Worm (Caenorhabditis elegans): ENCODE data around the gene Y73B3B.3.
A peak's percentile ranks its signal among the peaks of the same experiment; 100 is the strongest.
"Not testable (repeated sequence)": the region's sequence is repeated elsewhere in the genome, so short reads cannot be mapped to it uniquely, and the experiment has no call there.

Gene Y73B3B.3

DNA sequence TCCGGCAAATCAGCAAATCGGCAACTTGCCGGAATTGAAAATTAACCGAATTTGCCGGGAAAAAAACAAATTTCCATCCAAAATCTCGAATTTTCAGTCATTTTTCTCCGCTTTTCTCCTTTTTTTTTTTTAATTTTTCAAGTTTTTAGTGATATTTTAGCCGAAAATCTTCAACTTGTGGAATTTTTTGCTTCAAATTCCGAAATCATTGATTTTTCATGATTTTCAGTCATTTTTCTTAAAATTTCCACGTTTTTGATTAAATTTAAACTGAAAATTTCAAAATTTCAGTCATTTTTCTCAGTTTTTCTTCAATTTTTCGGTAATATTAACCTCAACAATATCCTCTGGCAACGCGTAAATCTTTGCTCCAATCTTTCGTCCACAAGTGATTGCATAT is at the start of gene Y73B3B.3:
Y73B3B.3 (plus strand) TSS at position 301 of the 400 bp plus-strand sequence.
- not testable (repeated sequence) for TF ChIP-seq nhr-77, nhr-25, nhr-11 (tag; optimal IDR thresholded peaks at IDR 0.05)

DNA sequence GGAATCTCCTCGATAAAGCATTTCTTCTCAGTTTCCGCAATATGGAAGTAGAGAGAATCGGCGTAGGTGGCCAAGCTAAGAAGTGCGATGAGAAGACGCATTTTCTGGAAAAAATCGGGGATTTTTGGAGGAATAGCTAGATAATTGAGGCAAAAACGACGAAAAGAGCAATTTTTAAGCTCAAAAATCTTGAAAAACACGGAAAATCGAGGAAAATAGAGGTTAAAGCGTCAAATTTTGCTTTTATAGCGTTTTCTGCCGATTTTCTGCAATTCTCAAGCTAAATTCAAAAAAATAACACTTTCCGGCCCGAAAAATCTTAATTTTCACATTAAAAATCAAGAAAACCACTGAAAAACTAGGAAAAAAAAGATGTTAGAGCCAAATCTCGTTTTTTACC is 46.8 kb upstream of the Y73B3B.3 start, which contains the start of gene tmed-12:
tmed-12 (minus strand) TSS at position 101 of the 400 bp plus-strand sequence.
- not testable (repeated sequence) for TF ChIP-seq ceh-16, fkh-2, mdl-1 (tag; optimal IDR thresholded peaks at IDR 0.05)

DNA sequence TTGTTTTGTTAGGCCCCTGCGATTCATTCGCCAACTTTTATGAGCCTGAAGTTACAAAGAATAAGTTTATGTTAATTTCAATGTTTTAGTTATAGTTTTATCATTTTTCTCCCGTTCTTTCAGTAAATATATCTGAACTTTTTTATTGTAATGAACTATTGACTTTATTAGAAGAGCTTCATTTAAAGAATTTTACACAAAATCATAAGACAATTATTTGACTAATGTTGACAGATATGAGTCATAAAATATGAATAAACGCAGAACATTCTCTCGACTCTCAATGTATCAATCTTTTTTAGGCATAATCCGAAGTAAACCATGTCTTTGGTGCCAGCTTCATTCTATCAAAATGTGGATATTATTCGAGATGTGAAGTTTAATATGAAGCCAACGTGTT is 32.7 kb upstream of the Y73B3B.3 start, which contains the start of the genes T08D2.5 and T08D2.4:
T08D2.5 (plus strand) TSS at position 301 of the 400 bp plus-strand sequence.
T08D2.4 (plus strand) TSS at position 322 of the 400 bp plus-strand sequence.
- no peak for TF ChIP-seq nhr-28 (tag; optimal IDR thresholded peaks at IDR 0.05)

DNA sequence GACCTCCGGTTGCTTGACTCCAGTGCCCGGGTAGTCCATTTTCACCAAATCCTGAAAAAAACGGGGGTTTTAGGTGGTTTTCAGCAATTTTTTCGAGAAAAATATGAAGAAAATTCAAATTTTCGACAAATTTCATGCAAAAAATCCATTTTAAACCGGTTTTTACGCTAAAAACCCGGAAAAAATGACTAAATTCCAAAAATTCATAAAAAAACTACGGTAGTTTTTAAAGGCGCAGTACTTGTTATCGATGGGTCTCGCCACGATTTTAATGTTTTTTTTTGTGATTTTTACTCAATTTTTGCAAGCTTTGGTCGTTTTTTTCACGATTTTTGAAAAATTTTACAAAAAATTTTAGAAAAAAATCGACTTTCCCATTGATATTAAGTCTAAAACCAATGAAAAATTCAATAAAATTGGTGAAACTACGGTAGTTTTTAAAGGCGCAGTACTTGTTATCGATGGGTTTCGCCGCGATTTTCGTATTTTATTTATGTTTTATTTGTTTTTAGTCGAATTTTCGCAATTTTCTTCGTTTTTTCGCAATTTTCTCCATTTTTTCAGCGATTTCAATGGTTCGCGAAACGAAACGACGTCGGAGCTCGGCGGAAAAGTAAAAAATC is 27.6 kb upstream of the Y73B3B.3 start, which contains the start of the genes T08D2.6 and chkr-1:
T08D2.6 (minus strand) TSS at position 51 of the 623 bp plus-strand sequence.
chkr-1 (plus strand) TSS at position 573 of the 623 bp plus-strand sequence.
- TF ChIP-seq ceh-28, ztf-4, nhr-12 (tag; optimal IDR thresholded peaks at IDR 0.05): not testable (repeated sequence)

DNA sequence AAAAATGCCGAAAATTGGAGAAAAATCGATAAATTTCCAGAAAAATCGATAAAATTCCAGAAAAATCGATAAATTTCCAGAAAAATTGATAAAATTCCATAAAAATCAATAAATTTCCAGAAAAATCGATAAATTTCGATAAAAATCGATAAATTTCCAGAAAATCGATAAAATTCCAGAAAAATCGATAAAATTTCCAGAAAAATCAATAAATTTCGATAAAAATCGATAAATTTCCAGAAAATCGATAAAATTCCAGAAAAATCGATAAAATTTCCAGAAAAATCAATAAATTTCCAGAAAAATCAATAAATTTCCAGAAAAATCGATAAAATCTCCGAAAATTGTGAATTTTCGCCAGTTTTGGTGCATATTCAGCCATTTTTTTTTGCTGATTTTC is 26.2 kb upstream of the Y73B3B.3 start:
- peak; percentile 43 for TF ChIP-seq ceh-28 (tag; optimal IDR thresholded peaks at IDR 0.05)

DNA sequence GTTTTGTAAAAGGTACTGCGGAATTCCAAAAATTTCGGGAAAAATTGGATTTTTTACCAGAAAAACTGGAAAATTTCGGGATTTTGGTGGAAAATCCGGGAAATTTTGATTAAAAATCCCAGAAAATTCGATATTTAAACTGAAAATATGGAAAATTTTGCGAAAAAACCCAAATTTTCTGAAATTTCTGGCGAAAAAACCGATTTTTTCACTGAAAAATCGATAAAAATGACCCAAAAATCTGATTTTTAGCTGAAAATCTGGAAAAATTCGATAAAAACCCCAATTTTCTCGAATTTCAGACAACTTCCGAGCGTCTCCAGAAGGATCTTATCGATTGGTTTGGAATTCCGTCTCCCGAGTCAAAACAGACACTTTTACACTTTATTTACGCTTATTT is 17.3 kb upstream of the Y73B3B.3 start, which contains the start of gene T08D2.8:
T08D2.8 (plus strand) TSS at position 301 of the 400 bp plus-strand sequence.
- TF ChIP-seq aly-2 (tag; optimal IDR thresholded peaks at IDR 0.05) = no peak
- TF ChIP-seq unc-62 (GFP tag; optimal IDR thresholded peaks at IDR 0.05) = no peak
- no peak for TF ChIP-seq zag-1 (tag; optimal IDR thresholded peaks at IDR 0.05)
- no peak for TF ChIP-seq nfya-1 (tag; optimal IDR thresholded peaks at IDR 0.05; ENCODE audit: insufficient read depth)
- no peak for TF ChIP-seq nhr-77 (tag; optimal IDR thresholded peaks at IDR 0.05)
- no peak for TF ChIP-seq mdl-1 (tag; optimal IDR thresholded peaks at IDR 0.05)
- TF ChIP-seq mml-1 (tag; optimal IDR thresholded peaks at IDR 0.05) = no peak
- TF ChIP-seq fkh-10 (GFP tag; optimal IDR thresholded peaks at IDR 0.05) = no peak
- TF ChIP-seq snpc-4 (tag; optimal IDR thresholded peaks at IDR 0.05) = no peak
- TF ChIP-seq elt-3 (tag; optimal IDR thresholded peaks at IDR 0.05) = no peak
- TF ChIP-seq lin-15B (tag; optimal IDR thresholded peaks at IDR 0.05) = no peak

DNA sequence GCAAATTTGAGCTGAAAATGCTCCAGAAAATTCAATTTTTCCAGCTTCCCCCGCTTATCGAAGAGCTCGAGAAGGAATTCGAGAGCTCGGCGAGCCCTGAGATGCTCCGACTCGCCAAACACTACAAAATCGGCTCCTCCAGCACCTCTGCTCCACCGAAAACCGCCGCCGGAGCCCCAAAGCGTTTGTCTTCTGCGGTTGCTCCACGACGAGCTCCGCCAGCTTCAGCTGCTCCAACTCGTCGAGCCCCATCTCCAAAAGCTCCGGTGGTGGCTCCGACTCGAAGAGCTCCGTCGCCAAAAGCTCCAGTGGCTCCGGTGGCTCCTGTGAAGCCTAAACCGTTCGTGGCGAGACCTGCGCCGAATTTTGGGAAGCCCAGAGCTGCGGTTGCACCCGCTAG is 13.4 kb upstream of the Y73B3B.3 start:
- TF ChIP-seq nhr-43 (tag; optimal IDR thresholded peaks at IDR 0.05; ENCODE audit: poor library complexity, severe bottlenecking) = no peak

DNA sequence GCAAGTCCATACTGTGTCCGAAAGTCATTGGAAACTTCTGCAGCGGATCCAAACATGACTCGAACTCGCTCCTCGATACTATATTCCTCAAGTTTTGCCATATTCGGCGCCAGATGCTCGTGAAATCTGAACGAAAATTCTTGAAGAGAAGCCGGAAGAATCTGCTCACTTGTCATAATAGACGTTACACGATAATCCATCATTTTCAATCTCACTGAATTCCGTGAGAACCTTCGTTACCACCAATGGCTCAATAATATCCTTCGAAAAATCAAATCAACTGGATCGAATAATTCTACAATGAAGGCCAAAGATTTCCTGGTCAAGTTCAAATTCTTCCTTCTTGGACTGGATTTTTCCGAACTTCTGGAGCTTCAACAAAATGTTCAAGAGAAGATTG is 1.3 kb downstream of the Y73B3B.3 start, which contains the start of gene Y73B3B.1:
Y73B3B.1 (minus strand) TSS at position 101 of the 400 bp plus-strand sequence.
- not testable (repeated sequence) for TF ChIP-seq hmg-11 (tag; optimal IDR thresholded peaks at IDR 0.05); nfya-1 (tag; optimal IDR thresholded peaks at IDR 0.05; ENCODE audit: insufficient read depth); unc-62 (GFP tag; optimal IDR thresholded peaks at IDR 0.05)

DNA sequence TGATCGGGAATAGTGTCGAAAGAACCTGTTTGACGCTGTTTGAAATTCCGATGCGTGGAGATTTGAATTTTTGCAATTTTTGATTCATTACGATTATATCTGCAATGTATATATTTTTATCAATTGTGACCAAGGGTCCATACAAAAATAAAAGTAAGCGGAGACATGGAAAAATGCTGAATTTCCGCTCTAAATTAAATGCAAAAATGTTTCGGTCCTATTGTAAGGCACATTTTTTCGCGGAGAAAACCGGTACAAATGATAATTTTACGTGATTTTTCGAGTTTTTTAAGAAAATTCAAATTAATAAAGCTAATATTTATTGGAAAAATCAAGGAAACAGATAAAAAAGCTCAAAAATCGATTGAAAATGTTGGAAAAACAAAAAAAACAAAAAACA is 5.7 kb downstream of the Y73B3B.3 start, which contains the start of gene set-28:
set-28 (minus strand) TSS at position 101 of the 400 bp plus-strand sequence.
- TF ChIP-seq pqm-1, ceh-16, mdl-1 (tag; optimal IDR thresholded peaks at IDR 0.05): not testable (repeated sequence)
